Worm (Caenorhabditis elegans) whole organism, young adult: ENCODE results near the gene W01B6.5.

Source experiments
- F10E7.11 ChIP-seq: sonication (generic microtip); optimal IDR thresholded peaks from 2 replicates; lab custom pipeline; 2017; ENCODE audit warnings: mild to moderate bottlenecking, missing genetic modification characterization, moderate library complexity, missing compliant biosample characterization
- F49E8.2 ChIP-seq: sonication (generic microtip); optimal IDR thresholded peaks from 3 replicates; lab custom pipeline; 2017; ENCODE audit warnings: missing genetic modification characterization, mild to moderate bottlenecking, missing compliant biosample characterization, antibody characterized with exemption, moderate library complexity; ENCODE audit not compliant: insufficient read depth
- Y79H2A.3 ChIP-seq: fragments of 200-800 bp; sonication (Bioruptor generic); conservative IDR thresholded peaks from 2 replicates; pipeline ENCODE4 v1.3.6; 2022; ENCODE audit warnings: missing genetic modification reagents, missing genetic modification characterization, missing compliant biosample characterization
- ama-1 ChIP-seq, 3 experiments: fragments of 150-350 bp in 1 of 3; sonication (generic microtip) in 2 of 3; optimal IDR thresholded peaks; 2 replicates each; lab custom pipeline; 2014 to 2018; ENCODE audit warnings: missing biosample characterization in 2 of 3, missing genetic modification characterization in 2 of 3, missing genetic modification reagents in 2 of 3
- dpl-1 ChIP-seq: fragments of 150-350 bp; optimal IDR thresholded peaks from 2 replicates; lab custom pipeline; 2014; ENCODE audit warnings: missing biosample characterization, missing genetic modification reagents, missing genetic modification characterization
- ekl-4 ChIP-seq: fragments of 200-800 bp; sonication (Bioruptor generic); IDR thresholded peaks from 2 replicates; pipeline ENCODE4 v1.3.6; 2022; ENCODE audit warnings: missing genetic modification reagents, missing genetic modification characterization, missing compliant biosample characterization
- snpc-4 ChIP-seq, 5 experiments: fragments of 150-350 bp in 1 of 5; sonication (generic microtip) in 4 of 5; optimal IDR thresholded peaks; 2 replicates each; lab custom pipeline; 2014 to 2018; ENCODE audit warnings: missing genetic modification characterization in 5 of 5, missing biosample characterization in 3 of 5, antibody characterized with exemption in 2 of 5, mild to moderate bottlenecking in 2 of 5, missing compliant biosample characterization in 2 of 5, missing genotype in 2 of 5, moderate library complexity in 2 of 5, missing genetic modification reagents in 1 of 5

ce11 chrIV:10027566-10027965, 48.4 kb upstream of the W01B6.5 start, which contains the start of gene gipc-2:
- TF ChIP-seq snpc-4 (GFP tag; optimal IDR thresholded peaks at IDR 0.05; lab: Kevin White, UChicago) (no peak), snpc-4 (tag; optimal IDR thresholded peaks at IDR 0.05; lab: Kevin White, UChicago) (no peak), ama-1 (optimal IDR thresholded peaks at IDR 0.05; lab: Kevin White, UChicago) (no peak), ama-1 (GFP tag; optimal IDR thresholded peaks at IDR 0.05; lab: Kevin White, UChicago) (no peak), dpl-1 (GFP tag; lab: Kevin White, UChicago) (no peak), F10E7.11 (tag; lab: Kevin White, UChicago) (no peak), ekl-4 (GFP tag; lab: Robert Waterston, UW) (no peak), Y79H2A.3 (GFP tag; lab: Robert Waterston, UW) (no peak), F49E8.2 (no peak)
